Fruit fly (Drosophila melanogaster): ENCODE results near the gene CG15717.

DNA sequence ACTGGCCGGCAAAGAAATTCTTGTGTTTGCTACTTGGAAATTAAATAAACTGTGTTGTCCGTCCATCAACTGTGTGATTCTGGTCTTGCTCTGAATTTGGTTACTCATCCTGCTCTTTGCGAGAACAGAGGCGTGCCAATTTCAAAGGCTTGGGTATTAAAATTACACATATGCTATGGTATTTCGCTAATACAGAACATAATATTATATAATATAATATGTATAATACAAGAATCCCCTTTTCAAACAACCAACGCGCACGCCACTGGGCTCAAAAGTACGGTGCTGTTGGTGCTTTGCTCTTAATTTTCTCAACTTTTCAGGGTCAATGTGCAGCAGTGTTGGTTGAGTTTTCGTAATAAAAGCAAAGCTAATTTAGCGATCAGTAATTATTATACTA, 28.8 kb upstream of the CG15717 start:
- TF ChIP-seq h (GFP tag; optimal IDR thresholded peaks at IDR 0.05) = peak; percentile 80
- no peak for TF ChIP-seq Mio (GFP tag; optimal IDR thresholded peaks at IDR 0.05)
